Fruit fly (Drosophila melanogaster) whole organism, adult: ENCODE measurements around the gene Ldsdh1.

Source experiments
- CG11617 ChIP-seq: fragments of 200-800 bp; sonication (Bioruptor generic); optimal IDR thresholded peaks from 2 replicates; lab custom pipeline; 2017; ENCODE audit warnings: mild to moderate bottlenecking, missing biosample characterization, missing genetic modification reagents, missing genetic modification characterization
- CG33017 ChIP-seq: fragments of 200-800 bp; sonication (Bioruptor generic); optimal IDR thresholded peaks from 2 replicates; lab custom pipeline; 2018; ENCODE audit warnings: missing biosample characterization, mild to moderate bottlenecking, missing genetic modification characterization, moderate library complexity
- Crg-1 ChIP-seq: fragments of 200-800 bp; sonication (Bioruptor generic); optimal IDR thresholded peaks from 2 replicates; lab custom pipeline; 2016; ENCODE audit warnings: missing biosample characterization, missing genetic modification characterization
- Hr96 ChIP-seq: fragments of 200-800 bp; sonication (Bioruptor generic); optimal IDR thresholded peaks from 2 replicates; lab custom pipeline; 2016; ENCODE audit warnings: missing biosample characterization, missing genetic modification characterization
- Mnt ChIP-seq: fragments of 200-800 bp; sonication (Bioruptor generic); optimal IDR thresholded peaks from 2 replicates; lab custom pipeline; 2016; ENCODE audit warnings: missing biosample characterization, mild to moderate bottlenecking, missing genetic modification characterization
- bab1 ChIP-seq: fragments of 200-800 bp; sonication (Bioruptor generic); optimal IDR thresholded peaks from 3 replicates; lab custom pipeline; 2019; ENCODE audit warnings: missing biosample characterization, mild to moderate bottlenecking, missing genetic modification characterization, moderate library complexity
- kay ChIP-seq: fragments of 200-800 bp; sonication (Bioruptor generic); peaks from one replicate; lab custom pipeline; 2016; ENCODE audit warnings: missing biosample characterization, missing genetic modification characterization, borderline replicate concordance
- toe ChIP-seq: fragments of 200-800 bp; sonication (Bioruptor generic); optimal IDR thresholded peaks from 2 replicates; lab custom pipeline; 2016; ENCODE audit warnings: missing biosample characterization, missing genetic modification characterization

- TF ChIP-seq toe (GFP tag; lab: Kevin White, UChicago) (peak; percentile 90), CG11617 (peak; percentile 98), bab1 (GFP tag; lab: Kevin White, UChicago) (peak; percentile 98), Mnt (peak; percentile 88), Hr96 (peak; percentile 95), CG33017 (tag; lab: Kevin White, UChicago) (peak; percentile 94), kay (GFP tag; lab: Kevin White, UChicago) (no peak), Crg-1 (GFP tag; lab: Kevin White, UChicago) (peak; percentile 95)
These were observed 10.8 kb upstream of the Ldsdh1 start for dm6 chrX:8092075-8092682.
